Worm (Caenorhabditis elegans) whole organism, L2 larva: ENCODE measurements around the gene mrps-26.
"Not testable (repeated sequence)": the region's sequence is repeated elsewhere in the genome, so short reads cannot be mapped to it uniquely, and the experiment has no call there.

ENCODE experiments used
- F13H6.1 ChIP-seq: sonication (generic microtip); optimal IDR thresholded peaks from 2 replicates; lab custom pipeline; 2016; ENCODE audit warnings: missing genetic modification characterization, missing compliant biosample characterization
- R02D3.7 ChIP-seq: fragments of 150-350 bp; optimal IDR thresholded peaks from 2 replicates; lab custom pipeline; 2014; ENCODE audit warnings: missing biosample characterization, missing genetic modification characterization
- Y55F3AM.14 ChIP-seq: fragments of 200-800 bp; sonication (Bioruptor generic); optimal IDR thresholded peaks from 2 replicates; lab custom pipeline; 2018; ENCODE audit warnings: mild to moderate bottlenecking, missing genetic modification characterization, missing compliant biosample characterization
- alr-1 ChIP-seq: fragments of 150-350 bp; optimal IDR thresholded peaks from 2 replicates; lab custom pipeline; 2014; ENCODE audit warnings: missing biosample characterization, missing genetic modification characterization
- ama-1 ChIP-seq: fragments of 150-350 bp; optimal IDR thresholded peaks from 2 replicates; lab custom pipeline; 2018; ENCODE audit warnings: inconsistent platforms
- blmp-1 ChIP-seq: sonication (generic microtip); optimal IDR thresholded peaks from 2 replicates; lab custom pipeline; 2017; ENCODE audit warnings: missing genetic modification characterization, mild to moderate bottlenecking, missing compliant biosample characterization, antibody characterized with exemption, moderate library complexity; ENCODE audit not compliant: insufficient read depth
- ceh-16 ChIP-seq: fragments of 150-350 bp; optimal IDR thresholded peaks from 2 replicates; lab custom pipeline; 2014; ENCODE audit warnings: missing biosample characterization, missing genetic modification characterization
- ceh-82 ChIP-seq: fragments of 150-350 bp; optimal IDR thresholded peaks from 2 replicates; lab custom pipeline; 2014; ENCODE audit warnings: missing biosample characterization, missing genetic modification characterization
- crh-2 ChIP-seq: sonication (generic microtip); optimal IDR thresholded peaks from 2 replicates; lab custom pipeline; 2017; ENCODE audit warnings: missing biosample characterization, missing genetic modification characterization
- dmd-4 ChIP-seq: sonication (generic microtip); optimal IDR thresholded peaks from 2 replicates; lab custom pipeline; 2017; ENCODE audit warnings: missing biosample characterization, missing genetic modification characterization
- egl-27 ChIP-seq: sonication (generic microtip); optimal IDR thresholded peaks from 3 replicates; lab custom pipeline; 2017; ENCODE audit warnings: missing biosample characterization, missing genetic modification reagents, missing genetic modification characterization
- elt-1 ChIP-seq: fragments of 150-350 bp; optimal IDR thresholded peaks from 2 replicates; lab custom pipeline; 2014; ENCODE audit warnings: missing biosample characterization, missing genetic modification characterization
- elt-3 ChIP-seq: sonication (generic microtip); optimal IDR thresholded peaks from 2 replicates; lab custom pipeline; 2017; ENCODE audit warnings: missing biosample characterization, missing genetic modification characterization
- fos-1 ChIP-seq: fragments of 150-350 bp; optimal IDR thresholded peaks from 2 replicates; lab custom pipeline; 2014; ENCODE audit warnings: missing biosample characterization, missing genetic modification characterization
- gmeb-1 ChIP-seq: fragments of 150-350 bp; optimal IDR thresholded peaks from 2 replicates; lab custom pipeline; 2014; ENCODE audit warnings: missing biosample characterization, missing genetic modification characterization
- lin-11 ChIP-seq: fragments of 150-350 bp; sonication (generic microtip); optimal IDR thresholded peaks from 2 replicates; lab custom pipeline; 2014; ENCODE audit warnings: missing biosample characterization, missing genetic modification characterization, inconsistent platforms, mixed read lengths
- lin-13 ChIP-seq: fragments of 150-350 bp; optimal IDR thresholded peaks from 2 replicates; lab custom pipeline; 2014; ENCODE audit warnings: missing biosample characterization, missing genetic modification reagents, missing genetic modification characterization
- lin-39 ChIP-seq: fragments of 150-350 bp; optimal IDR thresholded peaks from 2 replicates; lab custom pipeline; 2014; ENCODE audit warnings: missing biosample characterization, missing genetic modification reagents, missing genetic modification characterization
- lsy-2 ChIP-seq, 2 experiments: fragments of 150-350 bp in 1 of 2; sonication (generic microtip) in 1 of 2; optimal IDR thresholded peaks; 2 replicates each; lab custom pipeline; 2014 to 2017; ENCODE audit warnings: missing biosample characterization in 2 of 2, missing genetic modification characterization in 2 of 2
- mab-5 ChIP-seq: fragments of 150-350 bp; optimal IDR thresholded peaks from 2 replicates; lab custom pipeline; 2014; ENCODE audit warnings: missing biosample characterization, missing genetic modification characterization
- mbf-1 ChIP-seq: sonication (generic microtip); optimal IDR thresholded peaks from 2 replicates; lab custom pipeline; 2017; ENCODE audit warnings: missing biosample characterization, missing genetic modification characterization
- nhr-10 ChIP-seq: sonication (generic microtip); optimal IDR thresholded peaks from 2 replicates; lab custom pipeline; 2017; ENCODE audit warnings: missing biosample characterization, missing genetic modification characterization
- nhr-11 ChIP-seq: fragments of 150-350 bp; optimal IDR thresholded peaks from 2 replicates; lab custom pipeline; 2014; ENCODE audit warnings: missing biosample characterization, missing genetic modification characterization
- nhr-129 ChIP-seq: fragments of 150-350 bp; optimal IDR thresholded peaks from 2 replicates; lab custom pipeline; 2014; ENCODE audit warnings: missing biosample characterization, missing genetic modification characterization
- nhr-21 ChIP-seq: fragments of 150-350 bp; optimal IDR thresholded peaks from 2 replicates; lab custom pipeline; 2014; ENCODE audit warnings: missing biosample characterization, missing genetic modification characterization
- nhr-25 ChIP-seq: fragments of 150-350 bp; sonication (generic microtip); optimal IDR thresholded peaks from 3 replicates; lab custom pipeline; 2014; ENCODE audit warnings: missing biosample characterization, missing genetic modification characterization
- nhr-77 ChIP-seq: fragments of 150-350 bp; optimal IDR thresholded peaks from 2 replicates; lab custom pipeline; 2014; ENCODE audit warnings: missing biosample characterization, missing genetic modification characterization
- peb-1 ChIP-seq: fragments of 150-350 bp; optimal IDR thresholded peaks from 2 replicates; lab custom pipeline; 2014; ENCODE audit warnings: missing biosample characterization, missing genetic modification characterization
- sem-4 ChIP-seq: fragments of 150-350 bp; optimal IDR thresholded peaks from 2 replicates; lab custom pipeline; 2014; ENCODE audit warnings: missing biosample characterization, missing genetic modification reagents, missing genetic modification characterization
- sma-3 ChIP-seq: sonication (generic microtip); optimal IDR thresholded peaks from 2 replicates; lab custom pipeline; 2016; ENCODE audit warnings: missing genetic modification reagents, missing genetic modification characterization, missing compliant biosample characterization
- sma-9 ChIP-seq, 2 experiments: fragments of 150-350 bp in 1 of 2; sonication (generic microtip) in 1 of 2; optimal IDR thresholded peaks; 2 replicates each; lab custom pipeline; 2014 to 2016; ENCODE audit warnings: missing genetic modification characterization in 2 of 2, mild to moderate bottlenecking in 1 of 2, missing biosample characterization in 1 of 2, missing compliant biosample characterization in 1 of 2, missing genetic modification reagents in 1 of 2, moderate library complexity in 1 of 2
- snpc-4 ChIP-seq: fragments of 150-350 bp; optimal IDR thresholded peaks from 2 replicates; lab custom pipeline; 2014; ENCODE audit warnings: missing biosample characterization, missing genetic modification characterization
- unc-39 ChIP-seq: fragments of 150-350 bp; optimal IDR thresholded peaks from 2 replicates; lab custom pipeline; 2014; ENCODE audit warnings: missing biosample characterization, missing genetic modification characterization
- unc-55 ChIP-seq: fragments of 150-350 bp; sonication (generic microtip); optimal IDR thresholded peaks from 3 replicates; lab custom pipeline; 2014; ENCODE audit warnings: missing biosample characterization, missing genetic modification reagents, missing genetic modification characterization
- unc-62 ChIP-seq: fragments of 150-350 bp; optimal IDR thresholded peaks from 2 replicates; lab custom pipeline; 2014; ENCODE audit warnings: missing biosample characterization, missing genetic modification reagents, missing genetic modification characterization

The mrps-26 gene

ce11 chrIII:5203310-5203709 lies 31.1 kb upstream of the mrps-26 start:
- TF ChIP-seq blmp-1 (no peak), mbf-1 (no peak), elt-1 (tag; lab: Kevin White, UChicago) (no peak), elt-3 (no peak), nhr-21 (tag; lab: Kevin White, UChicago) (no peak), lsy-2 (tag; optimal IDR thresholded peaks at IDR 0.05; lab: Kevin White, UChicago) (no peak), peb-1 (tag; lab: Kevin White, UChicago) (no peak), nhr-11 (tag; lab: Kevin White, UChicago) (no peak), ceh-82 (no peak), R02D3.7 (tag; lab: Kevin White, UChicago) (no peak), ceh-16 (tag; lab: Kevin White, UChicago) (no peak), dmd-4 (no peak)

ce11 chrIII:5206861-5207414 lies 27.5 kb upstream of the mrps-26 start, which contains the start of gene morc-1:
Gene morc-1 (minus strand): TSS chrIII:5206911.
- TF ChIP-seq unc-39 (tag; lab: Kevin White, UChicago), result no peak
- TF ChIP-seq, all 48 proteins: peak for 0

- TF ChIP-seq peb-1 (tag; lab: Kevin White, UChicago) (no peak), lsy-2 (tag; optimal IDR thresholded peaks at IDR 0.05; lab: Kevin White, UChicago) (peak in 1 of 2 experiments; percentile 8)
These were observed 25.4 kb upstream of the mrps-26 start, which contains the start of gene syx-16 for ce11 chrIII:5208992-5209391. Gene syx-16 (minus strand): TSS chrIII:5209109.

- TF ChIP-seq elt-1 (tag; lab: Kevin White, UChicago) (no peak), nhr-10 (tag; lab: Kevin White, UChicago) (no peak), mbf-1 (no peak), Y55F3AM.14 (GFP tag; lab: Kevin White, UChicago) (no peak), sma-9 (GFP tag; optimal IDR thresholded peaks at IDR 0.05; lab: Kevin White, UChicago) (no peak), sma-9 (tag; optimal IDR thresholded peaks at IDR 0.05; lab: Kevin White, UChicago) (no peak), crh-2 (tag; lab: Kevin White, UChicago) (no peak), F13H6.1 (tag; lab: Kevin White, UChicago) (no peak), nhr-129 (tag; lab: Kevin White, UChicago) (no peak), ceh-82 (no peak), snpc-4 (tag; lab: Kevin White, UChicago) (no peak), unc-39 (tag; lab: Kevin White, UChicago) (no peak), unc-55 (no peak), nhr-25 (no peak), R02D3.7 (tag; lab: Kevin White, UChicago) (no peak)
- TF ChIP-seq, all 48 proteins: peak for 0
These were observed 24.1 kb upstream of the mrps-26 start for ce11 chrIII:5210269-5210668.

ce11 chrIII:5211137-5211648 lies 23.2 kb upstream of the mrps-26 start:
- TF ChIP-seq gmeb-1 (tag; lab: Kevin White, UChicago), result peak; percentile 21
- peak in 1 of 2 experiments; percentile 58 for TF ChIP-seq lsy-2 (tag; optimal IDR thresholded peaks at IDR 0.05; lab: Kevin White, UChicago)
- peak; percentile 58 for TF ChIP-seq F13H6.1 (tag; lab: Kevin White, UChicago)
- TF ChIP-seq lin-13, result peak; percentile 25
- TF ChIP-seq unc-55, result peak; percentile 10
- peak; percentile 52 for TF ChIP-seq sma-9 (GFP tag; optimal IDR thresholded peaks at IDR 0.05; lab: Kevin White, UChicago)
- not testable (repeated sequence) for TF ChIP-seq sma-9 (tag; optimal IDR thresholded peaks at IDR 0.05; lab: Kevin White, UChicago)
- peak; percentile 65 for TF ChIP-seq nhr-21 (tag; lab: Kevin White, UChicago)
- peak; percentile 37 for TF ChIP-seq nhr-129 (tag; lab: Kevin White, UChicago)
- TF ChIP-seq fos-1 (tag; lab: Kevin White, UChicago), result peak; percentile 63
- TF ChIP-seq crh-2 (tag; lab: Kevin White, UChicago), result peak; percentile 18
- peak; percentile 7 for TF ChIP-seq egl-27 (tag; lab: Kevin White, UChicago)

ce11 chrIII:5214162-5214561 lies 20.2 kb upstream of the mrps-26 start:
- no peak for TF ChIP-seq lin-39 (tag; lab: Kevin White, UChicago)
- no peak for TF ChIP-seq nhr-77 (tag; lab: Kevin White, UChicago)
- no peak for TF ChIP-seq ama-1 (lab: Kevin White, UChicago)
- TF ChIP-seq unc-62 (GFP tag; lab: Kevin White, UChicago), result no peak
- TF ChIP-seq nhr-129 (tag; lab: Kevin White, UChicago), result no peak
- no peak for TF ChIP-seq nhr-25
- no peak for TF ChIP-seq mab-5
- no peak for TF ChIP-seq nhr-10 (tag; lab: Kevin White, UChicago)
- TF ChIP-seq sem-4 (tag; lab: Kevin White, UChicago), result no peak
- no peak for TF ChIP-seq egl-27 (tag; lab: Kevin White, UChicago)
- TF ChIP-seq alr-1 (tag; lab: Kevin White, UChicago), result no peak
- no peak for TF ChIP-seq blmp-1
- TF ChIP-seq nhr-11 (tag; lab: Kevin White, UChicago), result no peak
- TF ChIP-seq lin-13, result no peak
- TF ChIP-seq lin-11, result no peak
- TF ChIP-seq crh-2 (tag; lab: Kevin White, UChicago), result no peak
- TF ChIP-seq dmd-4, result no peak
- TF ChIP-seq sma-3, result no peak
- no peak for TF ChIP-seq sma-9 (GFP tag; optimal IDR thresholded peaks at IDR 0.05; lab: Kevin White, UChicago)
- TF ChIP-seq sma-9 (tag; optimal IDR thresholded peaks at IDR 0.05; lab: Kevin White, UChicago), result no peak
- TF ChIP-seq, all 48 proteins: peak for 0
